Fruit fly (Drosophila melanogaster): ENCODE data around the gene CG31697.

The CG31697 gene

DNA sequence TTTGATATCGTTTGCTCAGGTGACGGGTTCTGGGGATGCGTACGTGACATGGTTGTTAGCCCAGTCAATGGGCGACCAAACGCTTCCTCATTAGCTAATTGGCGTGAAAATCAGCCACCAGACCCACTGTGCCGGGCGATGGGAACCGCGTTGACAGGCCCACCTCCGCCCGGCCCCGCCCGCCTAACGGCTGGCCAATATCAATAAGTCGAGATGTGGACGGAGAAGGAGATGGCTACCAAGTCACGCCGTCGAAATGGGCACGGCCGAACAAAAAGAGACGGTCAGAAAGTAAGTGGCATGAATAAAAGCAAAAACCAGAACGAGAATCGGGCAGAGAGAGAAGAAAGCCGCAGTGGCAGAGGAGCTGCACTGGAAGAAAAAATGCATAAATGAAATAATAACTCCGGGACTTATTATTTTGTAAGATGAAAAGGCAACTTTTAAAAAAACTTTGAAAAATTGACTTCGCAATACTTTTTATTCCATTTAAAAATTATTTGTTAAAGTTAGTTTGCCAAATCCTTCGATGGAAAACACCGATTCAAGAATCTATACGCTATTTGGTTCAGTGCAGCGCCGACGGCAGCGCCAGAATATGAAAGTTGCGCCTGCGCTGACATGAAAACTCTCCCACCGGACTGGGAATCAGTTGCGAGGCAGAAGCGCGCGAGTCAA is 2.7 kb downstream of the CG31697 start, which contains the start of gene CG13082 (continued):
- TF ChIP-seq Scr (GFP tag; IDR thresholded peaks at IDR 0.05; ENCODE audit: partially characterized antibody) (no peak), CkIIα-i1 (GFP tag; IDR thresholded peaks at IDR 0.05) (no peak), CG3847 (GFP tag; IDR thresholded peaks at IDR 0.05) (no peak), lov (optimal IDR thresholded peaks at IDR 0.05) (no peak), lov (GFP tag; IDR thresholded peaks at IDR 0.05) (no peak), croc (GFP tag; conservative IDR thresholded peaks at IDR 0.05) (peak; percentile 50), CG12744 (GFP tag; optimal IDR thresholded peaks at IDR 0.05) (no peak), CG6791 (GFP tag; IDR thresholded peaks at IDR 0.05; ENCODE audit: partially characterized antibody) (no peak), CG6272 (GFP tag; IDR thresholded peaks at IDR 0.05) (no peak), Deaf1 (tag; optimal IDR thresholded peaks at IDR 0.05) (no peak), lola (GFP tag; optimal IDR thresholded peaks at IDR 0.05) (peak in 1 of 3 experiments; percentile 80), Max (GFP tag; optimal IDR thresholded peaks at IDR 0.05) (peak; percentile 21), CG2120 (GFP tag; optimal IDR thresholded peaks at IDR 0.05) (no peak), CG7372 (GFP tag; IDR thresholded peaks at IDR 0.05) (no peak), pfk (GFP tag; optimal IDR thresholded peaks at IDR 0.05) (no peak), Usf (GFP tag; optimal IDR thresholded peaks at IDR 0.05) (no peak), Ssrp (tag; optimal IDR thresholded peaks at IDR 0.05) (peak; percentile 35), nerfin-2 (GFP tag; IDR thresholded peaks at IDR 0.05; ENCODE audit: partially characterized antibody) (no peak), scrt (GFP tag; optimal IDR thresholded peaks at IDR 0.05) (no peak), CG10462 (GFP tag; optimal IDR thresholded peaks at IDR 0.05) (peak; percentile 14), CG2116 (GFP tag; optimal IDR thresholded peaks at IDR 0.05) (no peak), CG2678 (tag; optimal IDR thresholded peaks at IDR 0.05) (peak; percentile 66), ERR (GFP tag; optimal IDR thresholded peaks at IDR 0.05) (no peak), jing (GFP tag; optimal IDR thresholded peaks at IDR 0.05) (no peak), nmo (GFP tag; optimal IDR thresholded peaks at IDR 0.05) (peak; percentile 78), Elba2 (GFP tag; optimal IDR thresholded peaks at IDR 0.05) (no peak), CG9797 (GFP tag; optimal IDR thresholded peaks at IDR 0.05) (no peak), slp2 (GFP tag; optimal IDR thresholded peaks at IDR 0.05) (peak; percentile 40), ewg (GFP tag; optimal IDR thresholded peaks at IDR 0.05) (peak; percentile 52), CG31441 (GFP tag; IDR thresholded peaks at IDR 0.05) (peak; percentile 63), schlank (tag; optimal IDR thresholded peaks at IDR 0.05) (no peak), sqz (GFP tag; optimal IDR thresholded peaks at IDR 0.05) (peak; percentile 18), NfI (GFP tag; optimal IDR thresholded peaks at IDR 0.05) (no peak), Dek (tag; optimal IDR thresholded peaks at IDR 0.05) (no peak), CG31388 (GFP tag; optimal IDR thresholded peaks at IDR 0.05) (no peak), tap (tag; optimal IDR thresholded peaks at IDR 0.05) (peak; percentile 20), CG3995 (GFP tag; optimal IDR thresholded peaks at IDR 0.05) (no peak), az2 (GFP tag; optimal IDR thresholded peaks at IDR 0.05) (peak; percentile 53), Hmx (GFP tag; optimal IDR thresholded peaks at IDR 0.05) (peak; percentile 36), Hr3 (GFP tag; optimal IDR thresholded peaks at IDR 0.05) (peak; percentile 26), CG34376 (GFP tag; optimal IDR thresholded peaks at IDR 0.05) (no peak), Lim3 (GFP tag; IDR thresholded peaks at IDR 0.05) (no peak), CG9727 (GFP tag; optimal IDR thresholded peaks at IDR 0.05) (peak; percentile 58), tx (GFP tag; optimal IDR thresholded peaks at IDR 0.05) (peak; percentile 23), gem (tag; optimal IDR thresholded peaks at IDR 0.05) (peak; percentile 76), Opbp (GFP tag; IDR thresholded peaks at IDR 0.05; ENCODE audit: partially characterized antibody) (no peak), CG9437 (GFP tag; optimal IDR thresholded peaks at IDR 0.05) (peak; percentile 16), E2f1 (GFP tag; IDR thresholded peaks at IDR 0.05) (no peak), Nf-YB (GFP tag; optimal IDR thresholded peaks at IDR 0.05) (peak; percentile 24), Side (GFP tag; optimal IDR thresholded peaks at IDR 0.05) (no peak)

Measured in whole organism, embryonic.